Fruit fly (Drosophila melanogaster): ENCODE results near the gene PIG-F.

dm6 chr3L:19612172-19612571 lies at the start of gene PIG-F, which contains the start of gene Lon:
- no peak for TF ChIP-seq CG8478 (optimal IDR thresholded peaks at IDR 0.05)
- TF ChIP-seq CTCF (optimal IDR thresholded peaks at IDR 0.05) = no peak
